Worm (Caenorhabditis elegans) whole organism, L4 larva: ENCODE measurements around the gene usp-33.

ENCODE experiments used
- F26F4.8 ChIP-seq: fragments of 200-800 bp; sonication (Bioruptor generic); conservative IDR thresholded peaks from 2 replicates; pipeline ENCODE4 v1.3.6; 2022; ENCODE audit warnings: missing genetic modification characterization, missing compliant biosample characterization
- T20F7.1 ChIP-seq: fragments of 200-800 bp; sonication (Bioruptor generic); optimal IDR thresholded peaks from 2 replicates; lab custom pipeline; 2018; ENCODE audit warnings: mild to moderate bottlenecking, missing genetic modification characterization, missing compliant biosample characterization
- T26A8.4 ChIP-seq: fragments of 200-800 bp; sonication (Bioruptor generic); IDR thresholded peaks from 2 replicates; pipeline ENCODE4 v1.3.6; 2022; ENCODE audit warnings: missing genetic modification characterization, missing compliant biosample characterization
- Y5F2A.4 ChIP-seq: fragments of 200-800 bp; sonication (Bioruptor generic); optimal IDR thresholded peaks from 2 replicates; lab custom pipeline; 2018; ENCODE audit warnings: mild to moderate bottlenecking, missing genetic modification characterization, missing compliant biosample characterization
- ZK546.5 ChIP-seq, 2 experiments: sonication (generic microtip); optimal IDR thresholded peaks; 2 replicates each; lab custom pipeline; 2017; ENCODE audit warnings: missing biosample characterization in 2 of 2, missing genetic modification characterization in 2 of 2
- aha-1 ChIP-seq: fragments of 150-350 bp; peaks from one replicate; lab custom pipeline; 2014; ENCODE audit warnings: missing biosample characterization, missing genetic modification characterization
- aly-2 ChIP-seq: sonication (generic microtip); optimal IDR thresholded peaks from 2 replicates; lab custom pipeline; 2018; ENCODE audit warnings: missing biosample characterization, missing genetic modification characterization
- arid-1 ChIP-seq: fragments of 200-800 bp; sonication (Bioruptor generic); conservative IDR thresholded peaks from 2 replicates; pipeline ENCODE4 v1.3.6; 2022; ENCODE audit warnings: missing genetic modification reagents, missing genetic modification characterization, missing compliant biosample characterization
- ceh-20 ChIP-seq: fragments of 200-800 bp; sonication (Bioruptor generic); IDR thresholded peaks from 2 replicates; pipeline ENCODE4 v1.3.6; 2022; ENCODE audit warnings: missing genetic modification reagents, missing genetic modification characterization, missing compliant biosample characterization
- ceh-82 ChIP-seq: sonication (generic microtip); optimal IDR thresholded peaks from 2 replicates; lab custom pipeline; 2017; ENCODE audit warnings: missing biosample characterization, missing genetic modification characterization
- ctbp-1 ChIP-seq: fragments of 200-800 bp; sonication (Bioruptor generic); IDR thresholded peaks from 2 replicates; pipeline ENCODE4 v1.3.6; 2022; ENCODE audit warnings: missing genetic modification reagents, missing genetic modification characterization, missing compliant biosample characterization
- daf-16 ChIP-seq, 3 experiments: sonication (generic microtip); optimal IDR thresholded peaks; 2 replicates each; lab custom pipeline; 2016 to 2017; ENCODE audit warnings: missing genetic modification characterization in 3 of 3, missing genetic modification reagents in 3 of 3, mild to moderate bottlenecking in 2 of 3, missing compliant biosample characterization in 2 of 3, missing biosample characterization in 1 of 3, moderate library complexity in 1 of 3
- dmd-6 ChIP-seq: fragments of 200-800 bp; sonication (Bioruptor generic); IDR thresholded peaks from 2 replicates; pipeline ENCODE4 v1.3.6; 2022; ENCODE audit warnings: missing genetic modification reagents, missing genetic modification characterization, missing compliant biosample characterization
- dmd-8 ChIP-seq: fragments of 200-800 bp; sonication (Bioruptor generic); IDR thresholded peaks from 2 replicates; pipeline ENCODE4 v1.3.6; 2022; ENCODE audit warnings: missing genetic modification characterization, missing compliant biosample characterization
- dpl-1 ChIP-seq: fragments of 150-350 bp; optimal IDR thresholded peaks from 2 replicates; lab custom pipeline; 2014; ENCODE audit warnings: missing biosample characterization, missing genetic modification reagents, missing genetic modification characterization
- dve-1 ChIP-seq: sonication (generic microtip); optimal IDR thresholded peaks from 2 replicates; lab custom pipeline; 2017; ENCODE audit warnings: antibody characterized with exemption, mild to moderate bottlenecking, missing genetic modification characterization, missing compliant biosample characterization; ENCODE audit not compliant: insufficient read depth
- fkh-10 ChIP-seq: fragments of 150-350 bp; optimal IDR thresholded peaks from 2 replicates; lab custom pipeline; 2014; ENCODE audit warnings: missing biosample characterization, missing genetic modification reagents, missing genetic modification characterization
- fos-1 ChIP-seq: fragments of 150-350 bp; optimal IDR thresholded peaks from 2 replicates; lab custom pipeline; 2014; ENCODE audit warnings: missing biosample characterization, missing genetic modification characterization
- gei-8 ChIP-seq: fragments of 200-800 bp; sonication (Bioruptor generic); optimal IDR thresholded peaks from 2 replicates; lab custom pipeline; 2018; ENCODE audit warnings: mild to moderate bottlenecking, missing genetic modification characterization, missing compliant biosample characterization
- hlh-30 ChIP-seq: sonication (generic microtip); optimal IDR thresholded peaks from 2 replicates; lab custom pipeline; 2017; ENCODE audit warnings: antibody characterized with exemption, mild to moderate bottlenecking, missing genetic modification characterization, missing compliant biosample characterization; ENCODE audit not compliant: insufficient read depth
- hmg-1.1 ChIP-seq: fragments of 200-800 bp; sonication (Bioruptor generic); IDR thresholded peaks from 2 replicates; pipeline ENCODE4 v1.3.6; 2022; ENCODE audit warnings: missing genetic modification reagents, missing genetic modification characterization, missing compliant biosample characterization
- lin-38 ChIP-seq: fragments of 200-800 bp; sonication (Bioruptor generic); IDR thresholded peaks from 2 replicates; pipeline ENCODE4 v1.3.6; 2022; ENCODE audit warnings: missing genetic modification reagents, missing genetic modification characterization, missing compliant biosample characterization
- lsy-2 ChIP-seq, 2 experiments: fragments of 150-350 bp in 1 of 2; sonication (generic microtip) in 1 of 2; optimal IDR thresholded peaks; 2 replicates each; lab custom pipeline; 2014 to 2017; ENCODE audit warnings: missing biosample characterization in 2 of 2, missing genetic modification characterization in 2 of 2
- madf-5 ChIP-seq, 2 experiments: fragments of 200-800 bp; sonication (Bioruptor generic); IDR thresholded peaks; 2 replicates each; pipeline ENCODE4 v1.3.6; 2022; ENCODE audit warnings: missing compliant biosample characterization in 2 of 2, missing genetic modification characterization in 2 of 2
- madf-9 ChIP-seq: fragments of 200-800 bp; sonication (Bioruptor generic); conservative IDR thresholded peaks from 2 replicates; pipeline ENCODE4 v1.3.6; 2022; ENCODE audit warnings: missing genetic modification reagents, missing genetic modification characterization, missing compliant biosample characterization
- mdl-1 ChIP-seq, 2 experiments: fragments of 150-350 bp in 1 of 2; sonication (generic microtip) in 1 of 2; optimal IDR thresholded peaks; 2 replicates each; lab custom pipeline; 2014 to 2017; ENCODE audit warnings: missing biosample characterization in 2 of 2, missing genetic modification characterization in 2 of 2
- mep-1 ChIP-seq: fragments of 150-350 bp; sonication (generic microtip); optimal IDR thresholded peaks from 3 replicates; lab custom pipeline; 2014; ENCODE audit warnings: missing biosample characterization, missing genetic modification characterization
- mes-2 ChIP-seq: sonication (generic microtip); optimal IDR thresholded peaks from 2 replicates; lab custom pipeline; 2016; ENCODE audit warnings: missing genotype, mild to moderate bottlenecking, missing genetic modification characterization, missing compliant biosample characterization; ENCODE audit not compliant: poor library complexity, severe bottlenecking
- nhr-10 ChIP-seq: fragments of 150-350 bp; optimal IDR thresholded peaks from 2 replicates; lab custom pipeline; 2014; ENCODE audit warnings: missing biosample characterization, missing genetic modification characterization
- nhr-102 ChIP-seq: sonication (generic microtip); optimal IDR thresholded peaks from 2 replicates; lab custom pipeline; 2016; ENCODE audit warnings: mild to moderate bottlenecking, missing genetic modification characterization, moderate library complexity, missing compliant biosample characterization
- nhr-111 ChIP-seq: fragments of 200-800 bp; sonication (Bioruptor generic); optimal IDR thresholded peaks from 2 replicates; lab custom pipeline; 2018; ENCODE audit warnings: mild to moderate bottlenecking, missing genetic modification characterization, missing compliant biosample characterization
- nhr-28 ChIP-seq: fragments of 150-350 bp; optimal IDR thresholded peaks from 2 replicates; lab custom pipeline; 2014; ENCODE audit warnings: missing biosample characterization, missing genetic modification characterization
- nhr-42 ChIP-seq: fragments of 200-800 bp; sonication (Bioruptor generic); IDR thresholded peaks from 2 replicates; pipeline ENCODE4 v1.3.6; 2022; ENCODE audit warnings: missing genetic modification characterization, missing compliant biosample characterization
- nhr-6 ChIP-seq: fragments of 150-350 bp; optimal IDR thresholded peaks from 2 replicates; lab custom pipeline; 2014; ENCODE audit warnings: missing biosample characterization, missing genetic modification characterization
- pha-4 ChIP-seq, 2 experiments: fragments of 150-350 bp in 1 of 2; fragments of 200-800 bp in 1 of 2; sonication (Bioruptor generic) in 1 of 2; IDR thresholded peaks in 1 of 2; optimal IDR thresholded peaks in 1 of 2; 2 replicates each; pipeline versions ENCODE4 v1.3.6 to Lab custom; 2014 to 2022; ENCODE audit warnings: missing genetic modification characterization in 2 of 2, missing genetic modification reagents in 2 of 2, missing biosample characterization in 1 of 2, missing compliant biosample characterization in 1 of 2
- pqm-1 ChIP-seq: sonication (generic microtip); optimal IDR thresholded peaks from 2 replicates; lab custom pipeline; 2017; ENCODE audit warnings: missing biosample characterization, missing genetic modification characterization
- rbr-2 ChIP-seq: sonication (generic microtip); optimal IDR thresholded peaks from 2 replicates; lab custom pipeline; 2016; ENCODE audit warnings: missing genotype, missing genetic modification characterization, missing compliant biosample characterization
- saeg-2 ChIP-seq: fragments of 200-800 bp; sonication (Bioruptor generic); IDR thresholded peaks from 2 replicates; pipeline ENCODE4 v1.3.6; 2022; ENCODE audit warnings: missing genetic modification reagents, missing genetic modification characterization, missing compliant biosample characterization
- set-16 ChIP-seq: fragments of 200-800 bp; sonication (Bioruptor generic); IDR thresholded peaks from 2 replicates; pipeline ENCODE4 v1.3.6; 2022; ENCODE audit warnings: missing genetic modification reagents, missing genetic modification characterization, missing compliant biosample characterization
- snpc-1.2 ChIP-seq: fragments of 200-800 bp; sonication (Bioruptor generic); IDR thresholded peaks from 2 replicates; pipeline ENCODE4 v1.3.6; 2022; ENCODE audit warnings: missing genetic modification reagents, missing genetic modification characterization, missing compliant biosample characterization
- snpc-4 ChIP-seq: fragments of 150-350 bp; optimal IDR thresholded peaks from 2 replicates; lab custom pipeline; 2014; ENCODE audit warnings: missing biosample characterization, missing genetic modification characterization
- spr-1 ChIP-seq: sonication (generic microtip); optimal IDR thresholded peaks from 2 replicates; lab custom pipeline; 2016; ENCODE audit warnings: mild to moderate bottlenecking, missing genetic modification characterization, missing compliant biosample characterization
- tag-97 ChIP-seq: fragments of 200-800 bp; sonication (Bioruptor generic); IDR thresholded peaks from 2 replicates; pipeline ENCODE4 v1.3.6; 2022; ENCODE audit warnings: missing genetic modification characterization, missing compliant biosample characterization
- unc-62 ChIP-seq, 3 experiments: fragments of 150-350 bp in 1 of 3; sonication (generic microtip); optimal IDR thresholded peaks in 2 of 3; peaks in 1 of 3; 1 replicate in 1 of 3; 2 replicates in 2 of 3; lab custom pipeline; 2014 to 2017; ENCODE audit warnings: missing biosample characterization in 3 of 3, missing genetic modification characterization in 3 of 3, missing genetic modification reagents in 3 of 3, missing genotype in 1 of 3
- zag-1 ChIP-seq: fragments of 150-350 bp; optimal IDR thresholded peaks from 2 replicates; lab custom pipeline; 2014; ENCODE audit warnings: missing biosample characterization, missing genetic modification characterization
- ztf-11 ChIP-seq: fragments of 150-350 bp; optimal IDR thresholded peaks from 2 replicates; lab custom pipeline; 2014; ENCODE audit warnings: missing biosample characterization, missing genetic modification characterization

The usp-33 gene

DNA sequence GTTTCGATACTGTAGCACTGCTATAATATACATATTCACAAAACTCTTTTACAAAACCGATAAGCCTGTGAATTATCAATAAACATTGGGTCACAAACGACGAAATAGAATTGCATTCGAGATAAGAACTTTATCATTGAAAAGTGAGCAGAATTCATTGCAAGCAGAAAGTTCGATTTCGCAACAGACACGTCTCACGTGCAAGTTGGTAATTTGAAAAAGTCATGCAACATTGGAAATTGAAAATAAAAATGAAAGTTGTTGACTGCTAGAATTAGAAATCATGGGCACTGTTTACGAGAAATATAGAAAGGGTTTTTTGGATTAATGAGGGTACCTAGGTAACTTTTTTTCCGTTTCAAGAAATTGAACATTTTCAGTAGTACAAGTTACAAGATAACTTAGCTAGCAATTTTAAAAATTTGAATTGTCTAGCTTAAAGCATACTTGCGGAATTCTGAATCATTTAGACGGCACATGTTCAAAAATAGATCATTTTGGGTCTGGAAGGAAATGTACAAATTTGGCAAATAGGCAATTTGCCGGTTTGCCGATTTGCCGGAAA is 19.4 kb downstream of the usp-33 start (continued):
- TF ChIP-seq T26A8.4 (GFP tag; lab: Robert Waterston, UW), result peak; percentile 78
- peak; percentile 81 for TF ChIP-seq T20F7.1 (GFP tag; lab: Kevin White, UChicago)
- TF ChIP-seq nhr-102, result peak; percentile 79
- TF ChIP-seq F26F4.8 (GFP tag; lab: Robert Waterston, UW), result no peak

DNA sequence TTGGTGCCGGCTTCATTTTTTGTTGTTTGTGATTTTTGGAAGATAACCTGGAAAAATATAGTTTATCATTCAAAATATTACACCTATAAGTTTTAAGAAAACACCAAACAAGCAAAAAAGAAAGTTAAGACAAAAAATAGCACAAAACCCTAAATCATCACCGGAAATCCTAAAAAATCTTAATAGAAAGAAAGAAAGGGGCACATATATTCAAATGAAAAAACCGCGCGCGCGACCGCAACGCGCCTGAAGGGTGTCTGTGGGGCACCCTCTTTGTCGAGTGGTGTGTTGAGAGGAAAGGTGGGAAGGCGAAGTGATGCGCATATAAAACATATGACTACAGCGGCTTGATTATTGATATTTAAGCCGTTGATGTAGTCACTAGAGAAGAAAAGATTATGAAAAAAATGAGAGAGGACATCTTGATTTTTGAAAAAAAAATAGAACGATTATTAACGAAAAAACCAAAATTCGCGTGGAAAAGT is 22.6 kb downstream of the usp-33 start, which contains the start of gene K09E9.3:
TSS of gene K09E9.3 (minus strand) at position 51 of the 485 bp plus-strand sequence.
- TF ChIP-seq mes-2 (peak; percentile 57), zag-1 (tag; lab: Kevin White, UChicago) (no peak), dmd-6 (GFP tag; lab: Robert Waterston, UW) (no peak), snpc-4 (tag; lab: Kevin White, UChicago) (no peak), dmd-8 (GFP tag; lab: Robert Waterston, UW) (no peak), set-16 (no peak), dve-1 (tag; lab: Kevin White, UChicago) (peak; percentile 17), nhr-6 (peak; percentile 75), hmg-1.1 (no peak), aha-1 (tag; lab: Kevin White, UChicago) (peak; percentile 61), saeg-2 (GFP tag; lab: Robert Waterston, UW) (no peak), rbr-2 (tag; lab: Kevin White, UChicago) (peak; percentile 17), ZK546.5 (tag; optimal IDR thresholded peaks at IDR 0.05; lab: Kevin White, UChicago) (no peak), hlh-30 (peak; percentile 19), spr-1 (no peak), nhr-102 (peak; percentile 1), lsy-2 (tag; optimal IDR thresholded peaks at IDR 0.05; lab: Kevin White, UChicago) (peak in 1 of 2 experiments; percentile 22), madf-9 (GFP tag; lab: Robert Waterston, UW) (no peak), mep-1 (tag; lab: Kevin White, UChicago) (peak; percentile 34)

DNA sequence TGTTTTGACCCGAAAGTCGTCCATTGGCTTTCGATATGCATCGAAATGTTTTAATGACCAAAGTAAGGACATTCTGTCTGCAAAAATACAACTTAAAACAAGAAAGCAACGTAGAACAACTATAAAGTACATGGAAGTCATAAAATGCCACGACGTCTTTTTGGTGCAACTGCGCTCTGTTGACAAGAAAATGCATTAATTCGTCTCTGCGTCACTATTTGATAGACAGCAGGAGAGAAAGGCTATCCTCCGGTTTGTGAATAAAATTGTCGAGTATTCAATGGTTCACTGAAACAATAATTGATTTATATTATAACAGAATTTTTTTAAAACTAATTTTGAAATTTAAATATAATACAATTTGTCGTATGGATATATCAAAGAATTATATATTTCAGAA is 25.3 kb downstream of the usp-33 start, which contains the start of gene ergi-3:
TSS of gene ergi-3 (minus strand) at position 311 of the 400 bp plus-strand sequence.
- TF ChIP-seq nhr-10 (tag; lab: Kevin White, UChicago) (no peak), nhr-111 (GFP tag; lab: Kevin White, UChicago) (no peak), mdl-1 (tag; optimal IDR thresholded peaks at IDR 0.05; lab: Kevin White, UChicago) (peak in 1 of 2 experiments; percentile 51), fos-1 (no peak), rbr-2 (tag; lab: Kevin White, UChicago) (peak; percentile 17), dpl-1 (GFP tag; lab: Kevin White, UChicago) (peak; percentile 35), ctbp-1 (GFP tag; lab: Robert Waterston, UW) (peak; percentile 11; the same call in 1 of the 2 replicates), dmd-8 (GFP tag; lab: Robert Waterston, UW) (no peak), F26F4.8 (GFP tag; lab: Robert Waterston, UW) (no peak), unc-62 (GFP tag; optimal IDR thresholded peaks at IDR 0.05 in 1 of 2; lab: Kevin White, UChicago) (peak in 1 of 2 experiments; percentile 18), unc-62 (tag; optimal IDR thresholded peaks at IDR 0.05; lab: Kevin White, UChicago) (no peak), ceh-20 (no peak), T20F7.1 (GFP tag; lab: Kevin White, UChicago) (peak; percentile 22), madf-5 (GFP tag; IDR thresholded peaks at IDR 0.05; lab: Robert Waterston, UW) (no peak), pqm-1 (tag; lab: Kevin White, UChicago) (peak; percentile 55), lin-38 (peak; percentile 90), arid-1 (GFP tag; lab: Robert Waterston, UW) (no peak), ceh-82 (no peak), ztf-11 (tag; lab: Kevin White, UChicago) (no peak), nhr-28 (tag; lab: Kevin White, UChicago) (peak; percentile 91), nhr-42 (GFP tag; lab: Robert Waterston, UW) (no peak), snpc-1.2 (GFP tag; lab: Robert Waterston, UW) (no peak), tag-97 (GFP tag; lab: Robert Waterston, UW) (no peak), pha-4 (GFP tag; IDR thresholded peaks at IDR 0.05; lab: Robert Waterston, UW) (no peak), pha-4 (tag; optimal IDR thresholded peaks at IDR 0.05; lab: Kevin White, UChicago) (peak; percentile 44), daf-16 (GFP tag; optimal IDR thresholded peaks at IDR 0.05; lab: Kevin White, UChicago) (no peak), daf-16 (tag; optimal IDR thresholded peaks at IDR 0.05; lab: Kevin White, UChicago) (peak; percentile 52), Y5F2A.4 (no peak), gei-8 (GFP tag; lab: Kevin White, UChicago) (no peak), fkh-10 (GFP tag; lab: Kevin White, UChicago) (peak; percentile 5), aly-2 (tag; lab: Kevin White, UChicago) (no peak), hmg-1.1 (0 out of 2 replicates have a peak, but pooled peaks have one; percentile 31)
